Fruit fly (Drosophila melanogaster) whole organism, pupa: ENCODE measurements around the gene Nepl19.
A peak's percentile ranks its signal among the peaks of the same experiment; 100 is the strongest.

Experiments used
- CG10348 ChIP-seq: fragments of 200-800 bp; sonication (Bioruptor generic); IDR thresholded peaks from 2 replicates; pipeline ENCODE4 v1.3.6; 2022; ENCODE audit warnings: missing biosample characterization, missing genetic modification characterization
- CG13204 ChIP-seq: fragments of 200-800 bp; sonication (Bioruptor generic); optimal IDR thresholded peaks from 2 replicates; lab custom pipeline; 2018; ENCODE audit warnings: missing biosample characterization, mild to moderate bottlenecking, missing genetic modification characterization, moderate library complexity
- CG34367 ChIP-seq: fragments of 200-800 bp; sonication (Bioruptor generic); optimal IDR thresholded peaks from 2 replicates; lab custom pipeline; 2018; ENCODE audit warnings: missing biosample characterization, mild to moderate bottlenecking, missing genetic modification characterization
- CG4496 ChIP-seq: fragments of 200-800 bp; sonication (Bioruptor generic); IDR thresholded peaks from 3 replicates; pipeline ENCODE4 v1.3.6; 2022; ENCODE audit warnings: missing biosample characterization, missing genetic modification characterization
- EcR ChIP-seq: fragments of 200-800 bp; sonication (Bioruptor generic); optimal IDR thresholded peaks from 3 replicates; lab custom pipeline; 2019; ENCODE audit warnings: missing biosample characterization, missing genetic modification characterization, mild to moderate bottlenecking, moderate library complexity, missing genetic modification reagents
- Snoo ChIP-seq: fragments of 200-800 bp; sonication (Bioruptor generic); optimal IDR thresholded peaks from 3 replicates; lab custom pipeline; 2017; ENCODE audit warnings: missing biosample characterization, mild to moderate bottlenecking, missing genetic modification characterization, inconsistent platforms
- gl ChIP-seq: fragments of 200-800 bp; sonication (Bioruptor generic); optimal IDR thresholded peaks from 2 replicates; lab custom pipeline; 2018; ENCODE audit warnings: missing biosample characterization, mild to moderate bottlenecking, missing genetic modification characterization
- rn ChIP-seq: fragments of 200-800 bp; sonication (Bioruptor generic); IDR thresholded peaks from 2 replicates; pipeline ENCODE4 v1.3.6; 2022; ENCODE audit warnings: missing biosample characterization, missing genetic modification characterization

- TF ChIP-seq gl (no peak), EcR (GFP tag; lab: Kevin White, UChicago) (no peak), CG34367 (tag; lab: Kevin White, UChicago) (no peak), CG10348 (GFP tag; lab: Robert Waterston, UW) (no peak), CG13204 (GFP tag; lab: Kevin White, UChicago) (peak; percentile 99), rn (GFP tag; lab: Robert Waterston, UW) (no peak), CG4496 (GFP tag; lab: Robert Waterston, UW) (0 out of 3 replicates have a peak, but pooled peaks have one; percentile 40), Snoo (peak; percentile 30)
These were observed 11.7 kb upstream of the Nepl19 start for dm6 chr3R:28891513-28892097.
